Fruit fly (Drosophila melanogaster) whole organism, embryonic: ENCODE results near the gene MESR3.

Experiments
- Adf1 ChIP-seq: fragments of 200-800 bp; sonication (Bioruptor generic); IDR thresholded peaks from 2 replicates; pipeline ENCODE4 v1.3.6; 2022; ENCODE audit warnings: missing biosample characterization, missing genetic modification characterization
- Atf-2 ChIP-seq: fragments of 200-800 bp; sonication (Bioruptor generic); optimal IDR thresholded peaks from 2 replicates; lab custom pipeline; 2016; ENCODE audit warnings: missing biosample characterization, missing genetic modification characterization
- Atf6 ChIP-seq: fragments of 200-800 bp; sonication (Bioruptor generic); IDR thresholded peaks from 2 replicates; pipeline ENCODE4 v1.3.6; 2022; ENCODE audit warnings: missing biosample characterization, missing genetic modification characterization
- CG10147 ChIP-seq: fragments of 200-800 bp; sonication (Bioruptor generic); optimal IDR thresholded peaks from 2 replicates; lab custom pipeline; 2019; ENCODE audit warnings: missing biosample characterization, mild to moderate bottlenecking, missing genetic modification characterization, moderate library complexity
- CG10543 ChIP-seq: fragments of 200-800 bp; sonication (Bioruptor generic); optimal IDR thresholded peaks from 3 replicates; lab custom pipeline; 2017; ENCODE audit warnings: missing biosample characterization, mild to moderate bottlenecking, missing genetic modification characterization, moderate library complexity
- CG10654 ChIP-seq: fragments of 200-800 bp; sonication (Bioruptor generic); optimal IDR thresholded peaks from 2 replicates; lab custom pipeline; 2016; ENCODE audit warnings: missing biosample characterization, missing genetic modification characterization
- CG10959 ChIP-seq: fragments of 200-800 bp; sonication (Bioruptor generic); IDR thresholded peaks from 2 replicates; pipeline ENCODE4 v1.3.6; 2022; ENCODE audit warnings: missing biosample characterization, missing genetic modification characterization
- CG12219 ChIP-seq: fragments of 200-800 bp; sonication (Bioruptor generic); optimal IDR thresholded peaks from 3 replicates; lab custom pipeline; 2018; ENCODE audit warnings: missing biosample characterization, mild to moderate bottlenecking, missing genetic modification characterization
- CG12236 ChIP-seq: fragments of 200-800 bp; sonication (Bioruptor generic); optimal IDR thresholded peaks from 2 replicates; lab custom pipeline; 2016; ENCODE audit warnings: missing biosample characterization, missing genetic modification characterization
- CG1233 ChIP-seq: fragments of 200-800 bp; sonication (Bioruptor generic); optimal IDR thresholded peaks from 4 replicates; lab custom pipeline; 2018; ENCODE audit warnings: missing biosample characterization, mild to moderate bottlenecking, missing genetic modification characterization
- CG13287 ChIP-seq: fragments of 200-800 bp; sonication (Bioruptor generic); IDR thresholded peaks from 2 replicates; pipeline ENCODE4 v1.3.6; 2022; ENCODE audit warnings: missing biosample characterization, missing genetic modification characterization; ENCODE audit not compliant: partially characterized antibody
- CG13424 ChIP-seq: fragments of 200-800 bp; sonication (Bioruptor generic); optimal IDR thresholded peaks from 2 replicates; lab custom pipeline; 2019; ENCODE audit warnings: missing biosample characterization, mild to moderate bottlenecking, missing genetic modification characterization, moderate library complexity
- CG14667 ChIP-seq: fragments of 200-800 bp; sonication (Bioruptor generic); IDR thresholded peaks from 2 replicates; pipeline ENCODE4 v1.3.6; 2022; ENCODE audit warnings: missing biosample characterization, missing genetic modification characterization
- CG1647 ChIP-seq: fragments of 200-800 bp; sonication (Bioruptor generic); optimal IDR thresholded peaks from 3 replicates; lab custom pipeline; 2016; ENCODE audit warnings: missing biosample characterization, missing genetic modification characterization
- CG16813 ChIP-seq: fragments of 200-800 bp; sonication (Bioruptor generic); IDR thresholded peaks from 3 replicates; pipeline ENCODE4 v1.3.6; 2022; ENCODE audit warnings: missing biosample characterization, missing genetic modification characterization; ENCODE audit not compliant: partially characterized antibody
- CG17186 ChIP-seq: fragments of 200-800 bp; sonication (Bioruptor generic); optimal IDR thresholded peaks from 3 replicates; lab custom pipeline; 2017; ENCODE audit warnings: missing biosample characterization, missing genetic modification reagents, missing genetic modification characterization
- CG17612 ChIP-seq: fragments of 200-800 bp; sonication (Bioruptor generic); IDR thresholded peaks from 2 replicates; pipeline ENCODE4 v1.3.6; 2022; ENCODE audit warnings: missing biosample characterization, missing genetic modification characterization
- CG33213 ChIP-seq: fragments of 200-800 bp; sonication (Bioruptor generic); optimal IDR thresholded peaks from 3 replicates; lab custom pipeline; 2016; ENCODE audit warnings: missing biosample characterization, missing genetic modification characterization
- CG4360 ChIP-seq: fragments of 200-800 bp; sonication (Bioruptor generic); IDR thresholded peaks from 2 replicates; pipeline ENCODE4 v1.3.6; 2022; ENCODE audit warnings: missing biosample characterization, missing genetic modification characterization
- CG4820 ChIP-seq: fragments of 200-800 bp; sonication (Bioruptor generic); optimal IDR thresholded peaks from 3 replicates; lab custom pipeline; 2016; ENCODE audit warnings: missing biosample characterization, missing genetic modification characterization
- CG7745 ChIP-seq: fragments of 200-800 bp; sonication (Bioruptor generic); optimal IDR thresholded peaks from 2 replicates; lab custom pipeline; 2018; ENCODE audit warnings: missing biosample characterization, mild to moderate bottlenecking, missing genetic modification characterization, moderate library complexity
- CG8089 ChIP-seq: fragments of 200-800 bp; sonication (Bioruptor generic); optimal IDR thresholded peaks from 3 replicates; lab custom pipeline; 2016; ENCODE audit warnings: missing biosample characterization, missing genetic modification characterization
- CG8359 ChIP-seq: fragments of 200-800 bp; sonication (Bioruptor generic); optimal IDR thresholded peaks from 2 replicates; lab custom pipeline; 2017; ENCODE audit warnings: missing biosample characterization, mild to moderate bottlenecking, missing genetic modification characterization, borderline replicate concordance
- CG9215 ChIP-seq: fragments of 200-800 bp; sonication (Bioruptor generic); IDR thresholded peaks from 2 replicates; pipeline ENCODE4 v1.3.6; 2022; ENCODE audit warnings: missing biosample characterization, missing genetic modification characterization
- CoRest ChIP-seq: fragments of 200-800 bp; sonication (Bioruptor generic); optimal IDR thresholded peaks from 3 replicates; lab custom pipeline; 2018; ENCODE audit warnings: missing biosample characterization, mild to moderate bottlenecking, missing genetic modification characterization, moderate library complexity
- Dfd ChIP-seq, 2 experiments: fragments of >200 bp; optimal IDR thresholded peaks; 2 replicates each; lab custom pipeline; 2017; ENCODE audit warnings: missing biosample characterization in 2 of 2, missing genetic modification characterization in 2 of 2
- Dll ChIP-seq: fragments of 200-800 bp; sonication (Bioruptor generic); IDR thresholded peaks from 4 replicates; pipeline ENCODE4 v1.3.6; 2022; ENCODE audit warnings: missing biosample characterization, missing genetic modification characterization; ENCODE audit not compliant: partially characterized antibody
- HLH3B ChIP-seq: fragments of 200-800 bp; sonication (Bioruptor generic); IDR thresholded peaks from 2 replicates; pipeline ENCODE4 v1.3.6; 2022; ENCODE audit warnings: missing biosample characterization, missing genetic modification characterization
- HLHmδ ChIP-seq: fragments of 200-800 bp; sonication (Bioruptor generic); optimal IDR thresholded peaks from 2 replicates; lab custom pipeline; 2018; ENCODE audit warnings: missing biosample characterization, mild to moderate bottlenecking, missing genetic modification characterization, moderate library complexity
- Hey ChIP-seq: fragments of 200-800 bp; sonication (Bioruptor generic); optimal IDR thresholded peaks from 3 replicates; lab custom pipeline; 2018; ENCODE audit warnings: missing biosample characterization, mild to moderate bottlenecking, missing genetic modification characterization
- HmgZ ChIP-seq: fragments of 200-800 bp; sonication (Bioruptor generic); optimal IDR thresholded peaks from 2 replicates; lab custom pipeline; 2018; ENCODE audit warnings: missing biosample characterization, mild to moderate bottlenecking, missing genetic modification characterization
- Hr39 ChIP-seq: fragments of >200 bp; optimal IDR thresholded peaks from 2 replicates; lab custom pipeline; 2017
- Meics ChIP-seq: fragments of 200-800 bp; sonication (Bioruptor generic); optimal IDR thresholded peaks from 2 replicates; lab custom pipeline; 2017; ENCODE audit warnings: missing biosample characterization, mild to moderate bottlenecking, missing genetic modification characterization
- NK7.1 ChIP-seq: fragments of 200-800 bp; sonication (Bioruptor generic); optimal IDR thresholded peaks from 3 replicates; lab custom pipeline; 2016; ENCODE audit warnings: missing biosample characterization, missing genetic modification characterization
- Scr ChIP-seq: fragments of 200-800 bp; sonication (Bioruptor generic); IDR thresholded peaks from 2 replicates; pipeline ENCODE4 v1.3.6; 2022; ENCODE audit warnings: missing biosample characterization, missing genetic modification characterization; ENCODE audit not compliant: partially characterized antibody
- Tbp ChIP-seq: fragments of >200 bp; optimal IDR thresholded peaks from 2 replicates; lab custom pipeline; 2018; ENCODE audit warnings: missing biosample characterization, missing genetic modification characterization
- abd-A ChIP-seq: fragments of 200-800 bp; sonication (Bioruptor generic); optimal IDR thresholded peaks from 3 replicates; lab custom pipeline; 2019; ENCODE audit warnings: missing biosample characterization, mild to moderate bottlenecking, missing genetic modification characterization, moderate library complexity
- cwo ChIP-seq: fragments of 200-800 bp; sonication (Bioruptor generic); optimal IDR thresholded peaks from 3 replicates; lab custom pipeline; 2017; ENCODE audit warnings: missing biosample characterization, missing genetic modification characterization, mild to moderate bottlenecking, moderate library complexity, missing genetic modification reagents
- dmrt11E ChIP-seq: fragments of 200-800 bp; sonication (Bioruptor generic); optimal IDR thresholded peaks from 3 replicates; lab custom pipeline; 2018; ENCODE audit warnings: missing biosample characterization, mild to moderate bottlenecking, missing genetic modification characterization, moderate library complexity
- dpn ChIP-seq, 2 experiments: fragments of 200-800 bp; sonication (Bioruptor generic); optimal IDR thresholded peaks; 3 replicates each; lab custom pipeline; 2016; ENCODE audit warnings: missing biosample characterization in 2 of 2, missing genetic modification characterization in 2 of 2
- eyg ChIP-seq: fragments of 200-800 bp; sonication (Bioruptor generic); optimal IDR thresholded peaks from 3 replicates; lab custom pipeline; 2016; ENCODE audit warnings: missing biosample characterization, missing genetic modification characterization
- gsb ChIP-seq: fragments of 200-800 bp; sonication (Bioruptor generic); IDR thresholded peaks from 2 replicates; pipeline ENCODE4 v1.3.6; 2022; ENCODE audit warnings: missing biosample characterization, missing genetic modification characterization
- jumu ChIP-seq: fragments of 200-800 bp; sonication (Bioruptor generic); optimal IDR thresholded peaks from 3 replicates; lab custom pipeline; 2016; ENCODE audit warnings: missing biosample characterization, missing genetic modification characterization
- nerfin-1 ChIP-seq: fragments of 200-800 bp; sonication (Bioruptor generic); optimal IDR thresholded peaks from 3 replicates; lab custom pipeline; 2019; ENCODE audit warnings: missing biosample characterization, mild to moderate bottlenecking, missing genetic modification characterization, moderate library complexity
- otp ChIP-seq: fragments of 200-800 bp; sonication (Bioruptor generic); IDR thresholded peaks from 3 replicates; pipeline ENCODE4, ENCODE4 v1.3.6; 2022; ENCODE audit warnings: missing biosample characterization, missing genetic modification characterization
- pita ChIP-seq: fragments of 200-800 bp; sonication (Bioruptor generic); optimal IDR thresholded peaks from 2 replicates; lab custom pipeline; 2017; ENCODE audit warnings: missing biosample characterization, mild to moderate bottlenecking, missing genetic modification characterization
- prd ChIP-seq, 3 experiments: fragments of >200 bp in 2 of 3; fragments of 200-800 bp in 1 of 3; sonication (Bioruptor generic) in 1 of 3; optimal IDR thresholded peaks in 2 of 3; IDR thresholded peaks in 1 of 3; 2 replicates in 2 of 3; 3 replicates in 1 of 3; pipeline versions ENCODE4 v1.3.6 to Lab custom; 2017 to 2022; ENCODE audit warnings: missing biosample characterization in 1 of 3, missing genetic modification characterization in 1 of 3
- sima ChIP-seq: fragments of 200-800 bp; sonication (Bioruptor generic); optimal IDR thresholded peaks from 2 replicates; lab custom pipeline; 2016; ENCODE audit warnings: missing biosample characterization, missing genetic modification characterization
- slbo ChIP-seq: fragments of 200-800 bp; sonication (Bioruptor generic); IDR thresholded peaks from 2 replicates; pipeline ENCODE4 v1.3.6; 2022; ENCODE audit warnings: missing biosample characterization, missing genetic modification characterization
- so ChIP-seq: fragments of 200-800 bp; sonication (Bioruptor generic); IDR thresholded peaks from 3 replicates; pipeline ENCODE4 v1.3.6; 2022; ENCODE audit warnings: missing biosample characterization, missing genetic modification characterization
- sr ChIP-seq: fragments of 200-800 bp; sonication (Bioruptor generic); IDR thresholded peaks from 3 replicates; pipeline ENCODE4 v1.3.6; 2022; ENCODE audit warnings: missing biosample characterization, missing genetic modification characterization

The MESR3 gene

dm6 chr2L:18567563-18567962 is 49.5 kb upstream of the MESR3 start (continued):
- TF ChIP-seq abd-A (tag; lab: Kevin White, UChicago) (no peak), CG10147 (GFP tag; lab: Kevin White, UChicago) (peak; percentile 15), CG1647 (GFP tag; lab: Kevin White, UChicago) (no peak), cwo (peak; percentile 62), nerfin-1 (no peak), Scr (no peak), HLH3B (no peak), gsb (GFP tag; lab: Robert Waterston, UW) (no peak), eyg (GFP tag; lab: Kevin White, UChicago) (no peak), dpn (GFP tag; optimal IDR thresholded peaks at IDR 0.05; lab: Kevin White, UChicago) (peak in 1 of 2 experiments; percentile 50), CG10959 (GFP tag; lab: Robert Waterston, UW) (no peak), Dfd (GFP tag; optimal IDR thresholded peaks at IDR 0.05; lab: Kevin White, UChicago) (no peak), pita (GFP tag; lab: Kevin White, UChicago) (no peak), CG12219 (peak; percentile 9), sima (GFP tag; lab: Kevin White, UChicago) (no peak), CG12236 (GFP tag; lab: Kevin White, UChicago) (peak; percentile 28), CG9215 (no peak), jumu (no peak), CG14667 (GFP tag; lab: Robert Waterston, UW) (no peak), CG17186 (GFP tag; lab: Kevin White, UChicago) (no peak), CG13424 (tag; lab: Kevin White, UChicago) (peak; percentile 22), CG13287 (no peak), CG1233 (peak; percentile 40), slbo (GFP tag; lab: Robert Waterston, UW) (peak; percentile 49; the same call in 1 of the 2 replicates), CoRest (tag; lab: Kevin White, UChicago) (peak; percentile 9), Atf-2 (GFP tag; lab: Kevin White, UChicago) (no peak), CG17612 (GFP tag; lab: Robert Waterston, UW) (no peak), otp (GFP tag; lab: Robert Waterston, UW) (0 out of 3 replicates have a peak, but pooled peaks have one; percentile 38), prd (optimal IDR thresholded peaks at IDR 0.05; lab: Kevin White, UChicago) (no peak), prd (GFP tag; IDR thresholded peaks at IDR 0.05; lab: Robert Waterston, UW) (no peak), Adf1 (no peak), Dll (GFP tag; lab: Robert Waterston, UW) (no peak), CG10654 (GFP tag; lab: Kevin White, UChicago) (peak; percentile 12), NK7.1 (GFP tag; lab: Kevin White, UChicago) (no peak), Hey (no peak), Tbp (GFP tag; lab: Kevin White, UChicago) (no peak), CG7745 (tag; lab: Kevin White, UChicago) (no peak), CG10543 (GFP tag; lab: Kevin White, UChicago) (peak; percentile 62), CG8089 (GFP tag; lab: Kevin White, UChicago) (peak; percentile 20), HLHmδ (GFP tag; lab: Kevin White, UChicago) (no peak), CG4360 (no peak), Atf6 (GFP tag; lab: Robert Waterston, UW) (peak; percentile 63), dmrt11E (tag; lab: Kevin White, UChicago) (no peak), CG33213 (GFP tag; lab: Kevin White, UChicago) (peak; percentile 53), HmgZ (tag; lab: Kevin White, UChicago) (peak; percentile 40), CG8359 (GFP tag; lab: Kevin White, UChicago) (no peak), CG16813 (GFP tag; lab: Robert Waterston, UW) (no peak), CG4820 (no peak), Hr39 (lab: Kevin White, UChicago) (no peak), so (GFP tag; lab: Robert Waterston, UW) (no peak), Meics (GFP tag; lab: Kevin White, UChicago) (peak; percentile 51), sr (GFP tag; lab: Robert Waterston, UW) (peak; percentile 71; the same call in 2 of the 3 replicates)
